Worm (Caenorhabditis elegans): ENCODE measurements around the gene C17C3.24.
A peak's percentile ranks its signal among the peaks of the same experiment; 100 is the strongest.

The C17C3.24 gene

ce11 chrII:5514846-5515245 lies 26.7 kb downstream of the C17C3.24 start, which contains the start of gene sahd-1:
Gene sahd-1 (minus strand): TSS chrII:5514945.
- TF ChIP-seq nhr-80 (tag; optimal IDR thresholded peaks at IDR 0.05) (peak; percentile 24), D2030.7 (GFP tag; IDR thresholded peaks at IDR 0.05) (no peak)

ce11 chrII:5512473-5513097 lies 29.0 kb downstream of the C17C3.24 start:
- peak; percentile 90 for TF ChIP-seq nhr-80 (tag; optimal IDR thresholded peaks at IDR 0.05)
- TF ChIP-seq atf-7 (tag; optimal IDR thresholded peaks at IDR 0.05): peak; percentile 78
- TF ChIP-seq let-607 (tag; optimal IDR thresholded peaks at IDR 0.05): peak; percentile 88 to 93
- TF ChIP-seq egl-18 (GFP tag; IDR thresholded peaks at IDR 0.05): no peak
- TF ChIP-seq unc-62 (GFP tag; optimal IDR thresholded peaks at IDR 0.05): peak; percentile 34

DNA sequence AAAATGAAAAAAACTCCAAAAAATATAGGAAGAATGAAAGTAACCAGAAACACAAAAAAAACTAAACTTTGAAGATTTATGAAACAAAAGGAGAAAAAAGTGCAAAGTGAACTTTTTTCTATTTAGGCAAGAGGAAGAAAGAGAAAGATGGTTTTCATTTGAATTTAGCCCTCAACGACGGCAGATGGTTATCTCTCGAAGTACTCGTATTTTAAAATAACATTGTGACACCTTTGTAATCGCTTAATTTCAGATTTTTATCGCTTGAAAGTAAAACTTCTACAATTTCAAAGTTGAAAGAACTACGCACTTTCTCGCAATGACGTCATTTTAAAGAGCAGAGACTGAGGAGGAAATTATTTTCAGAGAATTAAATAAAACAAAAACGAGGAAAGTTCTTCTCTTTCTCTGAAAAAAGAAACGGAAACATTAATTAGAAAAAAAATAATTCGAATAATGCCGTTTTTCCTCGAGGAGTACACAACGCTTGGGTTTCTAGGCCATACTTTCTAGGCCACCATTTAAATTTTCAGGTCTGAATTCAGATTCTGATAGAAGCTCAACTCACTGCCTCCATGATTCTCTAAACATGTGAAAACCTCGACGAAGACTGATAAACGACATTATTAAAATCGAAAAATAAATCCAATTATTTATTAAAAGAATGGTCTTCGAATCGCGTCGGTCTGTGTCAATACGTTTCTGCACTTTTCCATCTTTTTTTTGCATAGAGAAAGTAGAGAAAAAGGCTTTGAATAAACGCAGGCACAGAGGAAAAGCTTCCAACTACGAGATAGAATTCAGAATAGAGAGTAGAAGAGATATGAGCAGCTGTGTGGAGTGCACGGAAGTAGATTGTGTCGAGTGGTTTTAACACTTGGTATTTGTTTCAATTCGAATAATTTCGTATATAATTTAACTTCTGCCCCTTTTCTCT lies 29.9 kb downstream of the C17C3.24 start:
- peak; percentile 41 for TF ChIP-seq mcd-1 (GFP tag; IDR thresholded peaks at IDR 0.05)
- TF ChIP-seq lsl-1 (GFP tag; optimal IDR thresholded peaks at IDR 0.05): peak; percentile 45
- TF ChIP-seq hsf-1 (GFP tag; IDR thresholded peaks at IDR 0.05): no peak
- no peak for TF ChIP-seq bed-1 (GFP tag; IDR thresholded peaks at IDR 0.05)
- no peak for TF ChIP-seq tbp1 (GFP tag; optimal IDR thresholded peaks at IDR 0.05)
- TF ChIP-seq zim-3 (tag; optimal IDR thresholded peaks at IDR 0.05): no peak
- TF ChIP-seq ztf-28 (GFP tag; IDR thresholded peaks at IDR 0.05): 0 out of 2 replicates have a peak, but pooled peaks have one; percentile 22
- no peak for TF ChIP-seq ztf-18 (tag; optimal IDR thresholded peaks at IDR 0.05)
- peak; percentile 76 for TF ChIP-seq xnd-1 (tag; optimal IDR thresholded peaks at IDR 0.05)
- peak in 1 of 2 experiments; percentile 24 for TF ChIP-seq rec-8 (tag; optimal IDR thresholded peaks at IDR 0.05)
- peak; percentile 88 for TF ChIP-seq madf-8 (GFP tag; conservative IDR thresholded peaks at IDR 0.05)
- no peak for TF ChIP-seq F57C9.4 (tag; optimal IDR thresholded peaks at IDR 0.05)
- TF ChIP-seq F33H1.4 (GFP tag; IDR thresholded peaks at IDR 0.05): peak; percentile 42
- TF ChIP-seq attf-5 (GFP tag; optimal IDR thresholded peaks at IDR 0.05): peak; percentile 1
- no peak for TF ChIP-seq pbrm-1 (GFP tag; IDR thresholded peaks at IDR 0.05)
- TF ChIP-seq K12H6.12 (tag; optimal IDR thresholded peaks at IDR 0.05): peak; percentile 7
- no peak for TF ChIP-seq athp-1 (tag; optimal IDR thresholded peaks at IDR 0.05)
- TF ChIP-seq F10E7.11 (tag; optimal IDR thresholded peaks at IDR 0.05): no peak
- no peak for TF ChIP-seq Y56A3A.18 (GFP tag; IDR thresholded peaks at IDR 0.05)
- peak in 1 of 3 experiments; percentile 13 for TF ChIP-seq lin-35 (GFP tag; optimal IDR thresholded peaks at IDR 0.05)
- no peak for TF ChIP-seq hmg-20 (GFP tag; IDR thresholded peaks at IDR 0.05)
- peak; percentile 65 for TF ChIP-seq ZK185.1 (tag; optimal IDR thresholded peaks at IDR 0.05; ENCODE audit: poor library complexity, severe bottlenecking)
- TF ChIP-seq sptf-2 (GFP tag; optimal IDR thresholded peaks at IDR 0.05): no peak
- no peak for TF ChIP-seq hrde-1 (tag; optimal IDR thresholded peaks at IDR 0.05; ENCODE audit: borderline replicate concordance)
- TF ChIP-seq madf-6 (GFP tag; IDR thresholded peaks at IDR 0.05): peak; percentile 90
- TF ChIP-seq B0019.2 (GFP tag; conservative IDR thresholded peaks at IDR 0.05): no peak
- 0 out of 2 replicates have a peak, but pooled peaks have one; percentile 39 for TF ChIP-seq dox-1 (GFP tag; IDR thresholded peaks at IDR 0.05)
- peak; percentile 16 for TF ChIP-seq atf-7 (tag; optimal IDR thresholded peaks at IDR 0.05)
- TF ChIP-seq him-1 (tag; optimal IDR thresholded peaks at IDR 0.05): peak; percentile 50
- no peak for TF ChIP-seq snpc-4 (GFP tag; optimal IDR thresholded peaks at IDR 0.05)
- TF ChIP-seq snpc-4 (tag; optimal IDR thresholded peaks at IDR 0.05): peak in 1 of 4 experiments; percentile 13
- peak; percentile 57 for TF ChIP-seq unc-130 (GFP tag; optimal IDR thresholded peaks at IDR 0.05)
- no peak for TF ChIP-seq bed-2 (GFP tag; IDR thresholded peaks at IDR 0.05)
- no peak for TF ChIP-seq Y53F4B.3 (GFP tag; IDR thresholded peaks at IDR 0.05)
- TF ChIP-seq aptf-2 (GFP tag; conservative IDR thresholded peaks at IDR 0.05): 0 out of 2 replicates have a peak, but pooled peaks have one; percentile 38
- peak; percentile 4 for TF ChIP-seq lin-54 (GFP tag; optimal IDR thresholded peaks at IDR 0.05)

Data from whole organism, young adult.